Worm (Caenorhabditis elegans) whole organism, mixed stage, embryonic: Measurements from ENCODE around the gene cht-6.

Experiments used
- M03D4.4 ChIP-seq: sonication (generic microtip); optimal IDR thresholded peaks from 2 replicates; lab custom pipeline; 2017; ENCODE audit warnings: mild to moderate bottlenecking, missing genetic modification characterization, missing compliant biosample characterization
- ceh-83 ChIP-seq: fragments of 200-800 bp; sonication (Bioruptor generic); optimal IDR thresholded peaks from 2 replicates; lab custom pipeline; 2018; ENCODE audit warnings: mild to moderate bottlenecking, missing genetic modification characterization, missing compliant biosample characterization
- ces-1 ChIP-seq: fragments of 150-350 bp; optimal IDR thresholded peaks from 2 replicates; lab custom pipeline; 2014; ENCODE audit warnings: missing biosample characterization, missing genetic modification reagents, missing genetic modification characterization
- cnd-1 ChIP-seq: fragments of 200-800 bp; sonication (Bioruptor generic); optimal IDR thresholded peaks from 2 replicates; lab custom pipeline; 2018; ENCODE audit warnings: mild to moderate bottlenecking, missing genetic modification characterization, missing compliant biosample characterization
- elt-1 ChIP-seq: sonication (generic microtip); optimal IDR thresholded peaks from 2 replicates; lab custom pipeline; 2017; ENCODE audit warnings: missing genetic modification characterization, mild to moderate bottlenecking, missing compliant biosample characterization, antibody characterized with exemption, moderate library complexity, borderline replicate concordance; ENCODE audit not compliant: insufficient read depth
- flh-1 ChIP-seq: fragments of 200-800 bp; sonication (Bioruptor generic); optimal IDR thresholded peaks from 2 replicates; lab custom pipeline; 2018; ENCODE audit warnings: mild to moderate bottlenecking, missing genetic modification characterization, moderate library complexity, missing compliant biosample characterization
- hlh-1 ChIP-seq: fragments of 150-350 bp; optimal IDR thresholded peaks from 2 replicates; lab custom pipeline; 2014; ENCODE audit warnings: missing biosample characterization, missing genetic modification reagents, missing genetic modification characterization
- lin-13 ChIP-seq: fragments of 150-350 bp; optimal IDR thresholded peaks from 2 replicates; lab custom pipeline; 2014; ENCODE audit warnings: missing biosample characterization, missing genetic modification characterization
- lin-32 ChIP-seq: fragments of 200-800 bp; sonication (Bioruptor generic); optimal IDR thresholded peaks from 2 replicates; lab custom pipeline; 2018; ENCODE audit warnings: mild to moderate bottlenecking, missing genetic modification characterization, missing compliant biosample characterization
- nhr-76 ChIP-seq: sonication (generic microtip); optimal IDR thresholded peaks from 2 replicates; lab custom pipeline; 2017; ENCODE audit warnings: missing biosample characterization, missing genetic modification characterization
- unc-62 ChIP-seq: fragments of 150-350 bp; optimal IDR thresholded peaks from 2 replicates; lab custom pipeline; 2014; ENCODE audit warnings: missing biosample characterization, missing genetic modification reagents, missing genetic modification characterization

Gene cht-6

ce11 chrV:6456903-6457302, 42.1 kb downstream of the cht-6 start:
- TF ChIP-seq ces-1 (GFP tag; lab: Kevin White, UChicago) (no peak), flh-1 (no peak), unc-62 (GFP tag; lab: Kevin White, UChicago) (peak; percentile 3), lin-32 (GFP tag; lab: Kevin White, UChicago) (no peak), hlh-1 (tag; lab: Kevin White, UChicago) (peak; percentile 66)

ce11 chrV:6458302-6458998, 43.7 kb downstream of the cht-6 start:
- TF ChIP-seq lin-13 (no peak), M03D4.4 (tag; lab: Kevin White, UChicago) (no peak), nhr-76 (tag; lab: Kevin White, UChicago) (no peak), unc-62 (GFP tag; lab: Kevin White, UChicago) (no peak), ceh-83 (GFP tag; lab: Kevin White, UChicago) (no peak), cnd-1 (tag; lab: Kevin White, UChicago) (no peak)

ce11 chrV:6461250-6461649, 46.5 kb downstream of the cht-6 start:
- TF ChIP-seq unc-62 (GFP tag; lab: Kevin White, UChicago), result no peak
- TF ChIP-seq, all 35 proteins: peak for 0

ce11 chrV:6462606-6463005, 47.8 kb downstream of the cht-6 start:
- TF ChIP-seq lin-32 (GFP tag; lab: Kevin White, UChicago), result no peak

ce11 chrV:6464238-6464637, 49.4 kb downstream of the cht-6 start:
- TF ChIP-seq elt-1 (tag; lab: Kevin White, UChicago) (no peak), unc-62 (GFP tag; lab: Kevin White, UChicago) (peak; percentile 65)

- TF ChIP-seq M03D4.4 (tag; lab: Kevin White, UChicago), result no peak
Measured at ce11 chrV:6464765-6465164, 50.0 kb downstream of the cht-6 start, which contains the start of gene unc-83. Gene unc-83 (plus strand): TSS chrV:6465065.
